Worm (Caenorhabditis elegans) whole organism, late embryonic: ENCODE results near the gene C27B7.9.

Experiments
- C38D4.7 ChIP-seq: fragments of 200-800 bp; sonication (Bioruptor generic); optimal IDR thresholded peaks from 2 replicates; lab custom pipeline; 2018; ENCODE audit warnings: mild to moderate bottlenecking, missing genetic modification characterization, moderate library complexity, missing compliant biosample characterization
- F13H6.1 ChIP-seq: sonication (generic microtip); optimal IDR thresholded peaks from 2 replicates; lab custom pipeline; 2016; ENCODE audit warnings: missing genetic modification characterization, missing compliant biosample characterization
- K09A11.1 ChIP-seq: sonication (generic microtip); optimal IDR thresholded peaks from 2 replicates; lab custom pipeline; 2017; ENCODE audit warnings: antibody characterized with exemption, mild to moderate bottlenecking, missing genetic modification characterization, missing compliant biosample characterization; ENCODE audit not compliant: insufficient read depth
- ahr-1 ChIP-seq: sonication (generic microtip); optimal IDR thresholded peaks from 2 replicates; lab custom pipeline; 2016; ENCODE audit warnings: missing genetic modification characterization, missing compliant biosample characterization
- ceh-14 ChIP-seq: sonication (generic microtip); optimal IDR thresholded peaks from 2 replicates; lab custom pipeline; 2016; ENCODE audit warnings: missing genotype, missing genetic modification characterization, missing compliant biosample characterization
- ceh-18 ChIP-seq: sonication (generic microtip); optimal IDR thresholded peaks from 2 replicates; lab custom pipeline; 2016; ENCODE audit warnings: missing genetic modification characterization, missing compliant biosample characterization
- ceh-2 ChIP-seq: sonication (generic microtip); optimal IDR thresholded peaks from 2 replicates; lab custom pipeline; 2016; ENCODE audit warnings: missing genotype, missing genetic modification characterization, missing compliant biosample characterization
- ceh-24 ChIP-seq: sonication (generic microtip); optimal IDR thresholded peaks from 2 replicates; lab custom pipeline; 2016; ENCODE audit warnings: mild to moderate bottlenecking, missing genetic modification characterization, missing compliant biosample characterization
- ceh-30 ChIP-seq: fragments of 150-350 bp; optimal IDR thresholded peaks from 2 replicates; lab custom pipeline; 2014; ENCODE audit warnings: missing biosample characterization, missing genetic modification characterization
- ceh-31 ChIP-seq: sonication (generic microtip); optimal IDR thresholded peaks from 2 replicates; lab custom pipeline; 2016; ENCODE audit warnings: missing genetic modification characterization, missing compliant biosample characterization
- ceh-34 ChIP-seq: sonication (generic microtip); optimal IDR thresholded peaks from 2 replicates; lab custom pipeline; 2016; ENCODE audit warnings: mild to moderate bottlenecking, missing genetic modification characterization, missing compliant biosample characterization
- ceh-45 ChIP-seq: fragments of 200-800 bp; sonication (Bioruptor generic); IDR thresholded peaks from 2 replicates; pipeline ENCODE4 v1.3.6; 2022; ENCODE audit warnings: missing genetic modification reagents, missing genetic modification characterization, missing compliant biosample characterization
- ceh-48 ChIP-seq: sonication (generic microtip); optimal IDR thresholded peaks from 2 replicates; lab custom pipeline; 2016; ENCODE audit warnings: missing genetic modification characterization, inconsistent platforms, missing compliant biosample characterization
- ceh-6 ChIP-seq: fragments of 200-800 bp; sonication (Bioruptor generic); optimal IDR thresholded peaks from 2 replicates; lab custom pipeline; 2018; ENCODE audit warnings: mild to moderate bottlenecking, missing genetic modification characterization, missing compliant biosample characterization
- dve-1 ChIP-seq: sonication (generic microtip); optimal IDR thresholded peaks from 2 replicates; lab custom pipeline; 2017; ENCODE audit warnings: antibody characterized with exemption, mild to moderate bottlenecking, missing genetic modification characterization, missing compliant biosample characterization
- eyg-1 ChIP-seq: sonication (generic microtip); optimal IDR thresholded peaks from 2 replicates; lab custom pipeline; 2016; ENCODE audit warnings: missing genotype, missing genetic modification characterization, missing compliant biosample characterization
- fax-1 ChIP-seq: sonication (generic microtip); optimal IDR thresholded peaks from 2 replicates; lab custom pipeline; 2016; ENCODE audit warnings: missing genotype, missing genetic modification characterization, missing compliant biosample characterization
- fkh-10 ChIP-seq: fragments of 150-350 bp; optimal IDR thresholded peaks from 2 replicates; lab custom pipeline; 2014; ENCODE audit warnings: missing biosample characterization, missing genetic modification reagents, missing genetic modification characterization
- fkh-6 ChIP-seq: sonication (generic microtip); optimal IDR thresholded peaks from 2 replicates; lab custom pipeline; 2016; ENCODE audit warnings: missing genetic modification characterization, missing compliant biosample characterization
- gmeb-2 ChIP-seq: sonication (generic microtip); optimal IDR thresholded peaks from 2 replicates; lab custom pipeline; 2016; ENCODE audit warnings: missing genetic modification characterization, inconsistent platforms, missing compliant biosample characterization
- hlh-30 ChIP-seq: sonication (generic microtip); optimal IDR thresholded peaks from 2 replicates; lab custom pipeline; 2017; ENCODE audit warnings: antibody characterized with exemption, missing genetic modification characterization, missing compliant biosample characterization; ENCODE audit not compliant: insufficient read depth
- lim-6 ChIP-seq: sonication (generic microtip); optimal IDR thresholded peaks from 2 replicates; lab custom pipeline; 2016; ENCODE audit warnings: missing genetic modification characterization, missing compliant biosample characterization
- mec-3 ChIP-seq: sonication (generic microtip); optimal IDR thresholded peaks from 2 replicates; lab custom pipeline; 2016; ENCODE audit warnings: borderline replicate concordance, missing genetic modification characterization, missing compliant biosample characterization
- nfya-1 ChIP-seq: sonication (generic microtip); optimal IDR thresholded peaks from 2 replicates; lab custom pipeline; 2017; ENCODE audit warnings: missing genetic modification characterization, mild to moderate bottlenecking, missing compliant biosample characterization, antibody characterized with exemption, moderate library complexity
- nhr-232 ChIP-seq: sonication (generic microtip); optimal IDR thresholded peaks from 2 replicates; lab custom pipeline; 2016; ENCODE audit warnings: missing genetic modification characterization, missing compliant biosample characterization
- pros-1 ChIP-seq: fragments of 150-350 bp; optimal IDR thresholded peaks from 2 replicates; lab custom pipeline; 2014; ENCODE audit warnings: missing biosample characterization, missing genetic modification reagents, missing genetic modification characterization
- ref-2 ChIP-seq: sonication (generic microtip); optimal IDR thresholded peaks from 2 replicates; lab custom pipeline; 2016; ENCODE audit warnings: missing genetic modification characterization, missing compliant biosample characterization
- sdc-2 ChIP-seq: sonication (generic microtip); optimal IDR thresholded peaks from 2 replicates; lab custom pipeline; 2016; ENCODE audit warnings: missing genotype, missing genetic modification characterization, missing compliant biosample characterization
- sox-2 ChIP-seq: fragments of 200-800 bp; sonication (Bioruptor generic); IDR thresholded peaks from 2 replicates; pipeline ENCODE4 v1.3.6; 2022; ENCODE audit warnings: missing genetic modification reagents, missing genetic modification characterization, missing compliant biosample characterization
- sox-4 ChIP-seq: sonication (generic microtip); optimal IDR thresholded peaks from 2 replicates; lab custom pipeline; 2017; ENCODE audit warnings: mild to moderate bottlenecking, missing genetic modification characterization, inconsistent platforms, missing compliant biosample characterization
- tbx-7 ChIP-seq: sonication (generic microtip); optimal IDR thresholded peaks from 2 replicates; lab custom pipeline; 2016; ENCODE audit warnings: missing genotype, missing genetic modification characterization, missing compliant biosample characterization
- ttx-3 ChIP-seq: sonication (generic microtip); optimal IDR thresholded peaks from 2 replicates; lab custom pipeline; 2016; ENCODE audit warnings: missing genetic modification reagents, missing genetic modification characterization, missing compliant biosample characterization
- unc-42 ChIP-seq: sonication (generic microtip); optimal IDR thresholded peaks from 2 replicates; lab custom pipeline; 2016; ENCODE audit warnings: missing genotype, missing genetic modification characterization, missing compliant biosample characterization
- unc-55 ChIP-seq: sonication (generic microtip); optimal IDR thresholded peaks from 2 replicates; lab custom pipeline; 2017; ENCODE audit warnings: missing biosample characterization, missing genetic modification reagents, missing genetic modification characterization
- unc-86 ChIP-seq: sonication (generic microtip); optimal IDR thresholded peaks from 2 replicates; lab custom pipeline; 2016; ENCODE audit warnings: missing genetic modification characterization, missing compliant biosample characterization

The C27B7.9 gene

ce11 chrIV:8892558-8892957, 23.4 kb downstream of the C27B7.9 start, which contains the start of gene C27B7.2:
C27B7.2 (plus strand) TSS chrIV:8892858.
- no peak for TF ChIP-seq ceh-18 (tag; lab: Kevin White, UChicago)
- no peak for TF ChIP-seq unc-86 (tag; lab: Kevin White, UChicago)
- TF ChIP-seq, all 69 proteins: peak for 0

ce11 chrIV:8891131-8891530, 24.8 kb downstream of the C27B7.9 start, which contains the start of gene spr-2:
spr-2 (plus strand) TSS chrIV:8891462.
- TF ChIP-seq nfya-1 (tag; lab: Kevin White, UChicago) = no peak
- peak; percentile 85 for TF ChIP-seq unc-42 (tag; lab: Kevin White, UChicago)
- TF ChIP-seq ceh-31 = peak; percentile 16
- TF ChIP-seq sox-4 (tag; lab: Kevin White, UChicago) = no peak
- peak; percentile 21 for TF ChIP-seq hlh-30 (tag; lab: Kevin White, UChicago)
- TF ChIP-seq lim-6 = no peak
- no peak for TF ChIP-seq mec-3
- peak; percentile 17 for TF ChIP-seq ceh-14 (tag; lab: Kevin White, UChicago)
- TF ChIP-seq ceh-45 = no peak
- TF ChIP-seq ttx-3 = no peak
- peak; percentile 8 for TF ChIP-seq fkh-10 (GFP tag; lab: Kevin White, UChicago)
- TF ChIP-seq gmeb-2 (tag; lab: Kevin White, UChicago) = no peak
- TF ChIP-seq unc-86 (tag; lab: Kevin White, UChicago) = peak; percentile 36
- TF ChIP-seq tbx-7 (tag; lab: Kevin White, UChicago) = no peak
- TF ChIP-seq ceh-30 (tag; lab: Kevin White, UChicago) = peak; percentile 13
- no peak for TF ChIP-seq F13H6.1 (tag; lab: Kevin White, UChicago)

DNA sequence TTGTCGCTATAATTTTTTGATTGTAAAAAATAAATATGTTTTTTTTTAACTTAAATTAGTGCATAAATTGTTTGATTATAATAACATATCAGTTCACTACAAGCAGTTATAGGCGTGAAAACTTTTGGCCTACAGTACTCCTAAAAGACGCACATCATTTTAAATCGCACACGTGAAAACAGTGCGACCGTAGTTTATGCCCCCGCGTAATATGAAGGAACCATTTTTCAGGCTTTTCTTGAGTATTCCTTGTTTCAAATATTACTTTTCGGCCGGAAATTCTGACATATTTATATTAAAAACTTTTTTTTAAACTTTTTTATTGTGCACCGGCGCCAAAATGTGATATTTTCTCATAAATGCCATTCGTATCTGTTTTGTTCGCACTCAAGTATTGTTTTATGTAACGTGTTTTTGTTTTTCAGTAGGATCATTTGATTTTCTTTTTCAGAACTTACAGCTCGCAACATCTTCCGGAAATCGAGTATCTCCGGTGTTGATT, 27.3 kb downstream of the C27B7.9 start, which contains the start of gene oma-1:
Gene oma-1 (plus strand): TSS at position 452 of the 502 bp plus-strand sequence.
- TF ChIP-seq fkh-6 (tag; lab: Kevin White, UChicago) (no peak), dve-1 (tag; lab: Kevin White, UChicago) (no peak), pros-1 (tag; lab: Kevin White, UChicago) (no peak), sox-4 (tag; lab: Kevin White, UChicago) (no peak), ceh-14 (tag; lab: Kevin White, UChicago) (no peak), ref-2 (no peak), ceh-34 (no peak), sox-2 (GFP tag; lab: Robert Waterston, UW) (no peak), sdc-2 (tag; lab: Kevin White, UChicago) (no peak), fax-1 (tag; lab: Kevin White, UChicago) (no peak), gmeb-2 (tag; lab: Kevin White, UChicago) (no peak), ceh-2 (no peak), ceh-48 (tag; lab: Kevin White, UChicago) (no peak)
- TF ChIP-seq, all 69 proteins: peak for 0

DNA sequence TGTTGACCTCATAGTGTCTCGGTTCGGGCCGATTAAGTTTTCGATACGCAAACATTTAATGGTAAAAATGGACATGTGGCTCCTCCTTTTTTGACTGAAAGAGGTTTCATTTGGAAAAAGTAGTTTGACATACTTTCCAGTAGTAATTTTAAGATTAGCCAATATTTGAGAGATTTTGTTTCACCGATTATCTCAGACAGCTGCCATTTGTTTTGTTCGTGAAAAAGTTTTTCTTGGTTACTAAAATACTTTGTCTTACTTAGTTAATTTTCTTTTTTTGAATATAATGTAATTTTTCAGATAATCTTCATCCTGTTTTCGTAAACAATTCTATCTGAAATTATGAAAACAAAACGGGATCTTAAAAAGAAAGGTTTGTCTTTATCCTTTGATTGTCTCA, 29.7 kb downstream of the C27B7.9 start, which contains the start of gene C09G9.5:
Gene C09G9.5 (plus strand): TSS at position 301 of the 400 bp plus-strand sequence.
- TF ChIP-seq K09A11.1 (tag; lab: Kevin White, UChicago) (no peak), ceh-18 (tag; lab: Kevin White, UChicago) (no peak), hlh-30 (tag; lab: Kevin White, UChicago) (no peak), ahr-1 (tag; lab: Kevin White, UChicago) (no peak), unc-55 (GFP tag; lab: Kevin White, UChicago) (no peak), nhr-232 (tag; lab: Kevin White, UChicago) (no peak), ceh-6 (no peak), fkh-6 (tag; lab: Kevin White, UChicago) (no peak), C38D4.7 (no peak), ceh-24 (tag; lab: Kevin White, UChicago) (no peak), eyg-1 (tag; lab: Kevin White, UChicago) (no peak), ref-2 (no peak)
